Worm (Caenorhabditis elegans): ENCODE data around the gene Y69A2AR.28.

The Y69A2AR.28 gene

ce11 chrIV:2568267-2568666 is 44.6 kb downstream of the Y69A2AR.28 start, which contains the start of the genes Y69A2AR.25 and Y69A2AR.12:
Gene Y69A2AR.25 (minus strand): TSS chrIV:2568367.
Gene Y69A2AR.12 (plus strand): TSS chrIV:2568614.
- no peak for TF ChIP-seq R02D3.7 (tag; optimal IDR thresholded peaks at IDR 0.05)
- no peak for TF ChIP-seq madf-5 (GFP tag; IDR thresholded peaks at IDR 0.05)
- TF ChIP-seq skn-1 (tag; optimal IDR thresholded peaks at IDR 0.05): no peak
- no peak for TF ChIP-seq nhr-48 (tag; optimal IDR thresholded peaks at IDR 0.05)
- no peak for TF ChIP-seq pha-4 (GFP tag; IDR thresholded peaks at IDR 0.05)
- TF ChIP-seq pha-4 (tag; optimal IDR thresholded peaks at IDR 0.05): no peak
- no peak for TF ChIP-seq T20F7.1 (GFP tag; optimal IDR thresholded peaks at IDR 0.05)
- TF ChIP-seq tag-97 (GFP tag; IDR thresholded peaks at IDR 0.05): no peak
- TF ChIP-seq zag-1 (tag; optimal IDR thresholded peaks at IDR 0.05): no peak

ce11 chrIV:2563969-2564368 is 48.9 kb downstream of the Y69A2AR.28 start, which contains the start of gene Y69A2AR.24:
Gene Y69A2AR.24 (minus strand): TSS chrIV:2564069.
- TF ChIP-seq zip-11 (GFP tag; IDR thresholded peaks at IDR 0.05): no peak
- no peak for TF ChIP-seq nhr-102 (tag; optimal IDR thresholded peaks at IDR 0.05)
- no peak for TF ChIP-seq ces-1 (GFP tag; optimal IDR thresholded peaks at IDR 0.05)
- no peak for TF ChIP-seq saeg-2 (GFP tag; IDR thresholded peaks at IDR 0.05)
- no peak for TF ChIP-seq nhr-77 (tag; optimal IDR thresholded peaks at IDR 0.05)
- TF ChIP-seq arid-1 (GFP tag; conservative IDR thresholded peaks at IDR 0.05): no peak
- TF ChIP-seq hmg-1.1 (GFP tag; IDR thresholded peaks at IDR 0.05): no peak
- TF ChIP-seq F10B5.3 (tag; optimal IDR thresholded peaks at IDR 0.05): no peak
- no peak for TF ChIP-seq nhr-76 (tag; optimal IDR thresholded peaks at IDR 0.05)
- TF ChIP-seq F26F4.8 (GFP tag; conservative IDR thresholded peaks at IDR 0.05): no peak
- TF ChIP-seq ztf-11 (tag; optimal IDR thresholded peaks at IDR 0.05): no peak
- no peak for TF ChIP-seq dmd-9 (GFP tag; IDR thresholded peaks at IDR 0.05)
- TF ChIP-seq T20F7.1 (GFP tag; optimal IDR thresholded peaks at IDR 0.05): no peak
- no peak for TF ChIP-seq gei-8 (GFP tag; optimal IDR thresholded peaks at IDR 0.05)
- TF ChIP-seq snpc-1.2 (GFP tag; IDR thresholded peaks at IDR 0.05): no peak
- no peak for TF ChIP-seq ceh-62 (tag; optimal IDR thresholded peaks at IDR 0.05)
- TF ChIP-seq nhr-11 (tag; optimal IDR thresholded peaks at IDR 0.05): no peak
